Worm (Caenorhabditis elegans) whole organism, L4/young adult: ENCODE data around the gene aakg-4.

Experiments
- W03F9.2 ChIP-seq: fragments of 150-350 bp; optimal IDR thresholded peaks from 2 replicates; lab custom pipeline; 2014; ENCODE audit warnings: missing biosample characterization, missing genetic modification characterization
- dao-5 ChIP-seq: sonication (generic microtip); optimal IDR thresholded peaks from 2 replicates; lab custom pipeline; 2016; ENCODE audit warnings: missing genotype, missing genetic modification characterization, moderate library complexity, missing compliant biosample characterization
- him-1 ChIP-seq: sonication (generic microtip); optimal IDR thresholded peaks from 2 replicates; lab custom pipeline; 2016; ENCODE audit warnings: missing genotype, missing genetic modification reagents, missing genetic modification characterization, missing compliant biosample characterization

Gene aakg-4

ce11 chrX:2271429-2271828 lies 47.7 kb downstream of the aakg-4 start:
- TF ChIP-seq W03F9.2 (tag; lab: Kevin White, UChicago), result no peak
- no peak for TF ChIP-seq dao-5 (tag; lab: Kevin White, UChicago)
- TF ChIP-seq him-1 (tag; lab: Kevin White, UChicago), result no peak

- TF ChIP-seq dao-5 (tag; lab: Kevin White, UChicago) (no peak), him-1 (tag; lab: Kevin White, UChicago) (no peak), W03F9.2 (tag; lab: Kevin White, UChicago) (no peak)
Measured at ce11 chrX:2267956-2268355, 51.2 kb downstream of the aakg-4 start, which contains the start of gene AH9.6. AH9.6 (minus strand) TSS chrX:2268138.

ce11 chrX:2266777-2267176 lies 52.4 kb downstream of the aakg-4 start:
- TF ChIP-seq W03F9.2 (tag; lab: Kevin White, UChicago) (no peak), him-1 (tag; lab: Kevin White, UChicago) (no peak), dao-5 (tag; lab: Kevin White, UChicago) (no peak)

ce11 chrX:2266366-2266765 lies 52.8 kb downstream of the aakg-4 start:
- no peak for TF ChIP-seq dao-5 (tag; lab: Kevin White, UChicago)
- TF ChIP-seq him-1 (tag; lab: Kevin White, UChicago), result no peak
- no peak for TF ChIP-seq W03F9.2 (tag; lab: Kevin White, UChicago)

ce11 chrX:2265069-2265468 lies 54.1 kb downstream of the aakg-4 start:
- TF ChIP-seq dao-5 (tag; lab: Kevin White, UChicago), result no peak
- no peak for TF ChIP-seq him-1 (tag; lab: Kevin White, UChicago)
- no peak for TF ChIP-seq W03F9.2 (tag; lab: Kevin White, UChicago)
